Worm (Caenorhabditis elegans) whole organism, L1 larva: ENCODE results near the gene clec-140.

Experiments used
- ama-1 ChIP-seq: fragments of 150-350 bp; optimal IDR thresholded peaks from 2 replicates; lab custom pipeline; 2014
- lin-35 ChIP-seq, 2 experiments: fragments of 150-350 bp; optimal IDR thresholded peaks; 2 replicates each; lab custom pipeline; 2014; ENCODE audit warnings: missing biosample characterization in 2 of 2, missing genetic modification characterization in 2 of 2, missing genetic modification reagents in 2 of 2
- nhr-90 ChIP-seq: sonication (generic microtip); optimal IDR thresholded peaks from 2 replicates; lab custom pipeline; 2016; ENCODE audit warnings: mild to moderate bottlenecking, missing genetic modification characterization, missing compliant biosample characterization; ENCODE audit not compliant: poor library complexity
- snpc-4 ChIP-seq: fragments of 150-350 bp; optimal IDR thresholded peaks from 2 replicates; lab custom pipeline; 2014; ENCODE audit warnings: missing biosample characterization, missing genetic modification characterization
- sox-4 ChIP-seq: sonication (generic microtip); optimal IDR thresholded peaks from 2 replicates; lab custom pipeline; 2016; ENCODE audit warnings: missing genetic modification characterization, missing compliant biosample characterization
- unc-130 ChIP-seq: fragments of 150-350 bp; optimal IDR thresholded peaks from 2 replicates; lab custom pipeline; 2017; ENCODE audit warnings: missing biosample characterization, missing genetic modification characterization, inconsistent platforms
- unc-30 ChIP-seq: sonication (generic microtip); optimal IDR thresholded peaks from 2 replicates; lab custom pipeline; 2017; ENCODE audit warnings: missing biosample characterization, missing genetic modification characterization
- unc-86 ChIP-seq: sonication (generic microtip); optimal IDR thresholded peaks from 2 replicates; lab custom pipeline; 2016; ENCODE audit warnings: missing genetic modification characterization, missing compliant biosample characterization

- TF ChIP-seq unc-86 (tag; lab: Kevin White, UChicago) (no peak), unc-30 (no peak), lin-35 (GFP tag; optimal IDR thresholded peaks at IDR 0.05; lab: Kevin White, UChicago) (no peak), ama-1 (lab: Kevin White, UChicago) (no peak), snpc-4 (tag; lab: Kevin White, UChicago) (no peak), nhr-90 (tag; lab: Kevin White, UChicago) (no peak), sox-4 (tag; lab: Kevin White, UChicago) (no peak), unc-130 (tag; lab: Kevin White, UChicago) (no peak)
Measured at ce11 chrII:4631479-4631878, 41.4 kb upstream of the clec-140 start.
